Fruit fly (Drosophila melanogaster): Measurements from ENCODE around the gene Ostgamma.

dm6 chr2L:8344536-8344935, 36.5 kb upstream of the Ostgamma start:
- TF ChIP-seq kay (GFP tag; ENCODE audit: borderline replicate concordance): no peak
- TF ChIP-seq CG12768 (GFP tag; optimal IDR thresholded peaks at IDR 0.05): no peak
- TF ChIP-seq CG1620 (GFP tag; optimal IDR thresholded peaks at IDR 0.05): no peak
